Worm (Caenorhabditis elegans) whole organism, late embryonic: ENCODE measurements around the gene Y39H10B.2.

Source experiments
- C08G9.2 ChIP-seq: sonication (generic microtip); optimal IDR thresholded peaks from 2 replicates; lab custom pipeline; 2016; ENCODE audit warnings: mild to moderate bottlenecking, missing genetic modification characterization, moderate library complexity, missing compliant biosample characterization
- ahr-1 ChIP-seq: sonication (generic microtip); optimal IDR thresholded peaks from 2 replicates; lab custom pipeline; 2016; ENCODE audit warnings: missing genetic modification characterization, missing compliant biosample characterization
- ceh-18 ChIP-seq: sonication (generic microtip); optimal IDR thresholded peaks from 2 replicates; lab custom pipeline; 2016; ENCODE audit warnings: missing genetic modification characterization, missing compliant biosample characterization
- ceh-22 ChIP-seq: sonication (generic microtip); optimal IDR thresholded peaks from 2 replicates; lab custom pipeline; 2017; ENCODE audit warnings: missing biosample characterization, missing genetic modification characterization
- ceh-31 ChIP-seq: sonication (generic microtip); optimal IDR thresholded peaks from 2 replicates; lab custom pipeline; 2016; ENCODE audit warnings: missing genetic modification characterization, missing compliant biosample characterization
- ceh-45 ChIP-seq: fragments of 200-800 bp; sonication (Bioruptor generic); IDR thresholded peaks from 2 replicates; pipeline ENCODE4 v1.3.6; 2022; ENCODE audit warnings: missing genetic modification reagents, missing genetic modification characterization, missing compliant biosample characterization
- ceh-48 ChIP-seq: sonication (generic microtip); optimal IDR thresholded peaks from 2 replicates; lab custom pipeline; 2016; ENCODE audit warnings: missing genetic modification characterization, inconsistent platforms, missing compliant biosample characterization
- ceh-6 ChIP-seq: fragments of 200-800 bp; sonication (Bioruptor generic); optimal IDR thresholded peaks from 2 replicates; lab custom pipeline; 2018; ENCODE audit warnings: mild to moderate bottlenecking, missing genetic modification characterization, missing compliant biosample characterization
- dve-1 ChIP-seq: sonication (generic microtip); optimal IDR thresholded peaks from 2 replicates; lab custom pipeline; 2017; ENCODE audit warnings: antibody characterized with exemption, mild to moderate bottlenecking, missing genetic modification characterization, missing compliant biosample characterization
- elt-4 ChIP-seq: sonication (generic microtip); optimal IDR thresholded peaks from 2 replicates; lab custom pipeline; 2016; ENCODE audit warnings: missing genetic modification characterization, missing compliant biosample characterization
- ets-4 ChIP-seq: sonication (generic microtip); optimal IDR thresholded peaks from 2 replicates; lab custom pipeline; 2016; ENCODE audit warnings: missing genetic modification characterization, missing compliant biosample characterization
- eyg-1 ChIP-seq: sonication (generic microtip); optimal IDR thresholded peaks from 2 replicates; lab custom pipeline; 2016; ENCODE audit warnings: missing genotype, missing genetic modification characterization, missing compliant biosample characterization
- fax-1 ChIP-seq: sonication (generic microtip); optimal IDR thresholded peaks from 2 replicates; lab custom pipeline; 2016; ENCODE audit warnings: missing genotype, missing genetic modification characterization, missing compliant biosample characterization
- hlh-30 ChIP-seq: sonication (generic microtip); optimal IDR thresholded peaks from 2 replicates; lab custom pipeline; 2017; ENCODE audit warnings: antibody characterized with exemption, missing genetic modification characterization, missing compliant biosample characterization; ENCODE audit not compliant: insufficient read depth
- hlh-8 ChIP-seq: sonication (generic microtip); optimal IDR thresholded peaks from 2 replicates; lab custom pipeline; 2016; ENCODE audit warnings: missing genotype, missing genetic modification characterization, missing compliant biosample characterization
- lim-6 ChIP-seq: sonication (generic microtip); optimal IDR thresholded peaks from 2 replicates; lab custom pipeline; 2016; ENCODE audit warnings: missing genetic modification characterization, missing compliant biosample characterization
- lin-11 ChIP-seq: fragments of 200-800 bp; sonication (Bioruptor generic); optimal IDR thresholded peaks from 2 replicates; lab custom pipeline; 2018; ENCODE audit warnings: mild to moderate bottlenecking, missing genetic modification characterization, missing compliant biosample characterization
- mec-3 ChIP-seq: sonication (generic microtip); optimal IDR thresholded peaks from 2 replicates; lab custom pipeline; 2016; ENCODE audit warnings: borderline replicate concordance, missing genetic modification characterization, missing compliant biosample characterization
- nfya-1 ChIP-seq: sonication (generic microtip); optimal IDR thresholded peaks from 2 replicates; lab custom pipeline; 2017; ENCODE audit warnings: missing genetic modification characterization, mild to moderate bottlenecking, missing compliant biosample characterization, antibody characterized with exemption, moderate library complexity
- nhr-11 ChIP-seq: fragments of 150-350 bp; optimal IDR thresholded peaks from 2 replicates; lab custom pipeline; 2014; ENCODE audit warnings: missing biosample characterization, missing genetic modification characterization
- npax-4 ChIP-seq: sonication (generic microtip); optimal IDR thresholded peaks from 2 replicates; lab custom pipeline; 2016; ENCODE audit warnings: missing genetic modification characterization, missing compliant biosample characterization
- odd-2 ChIP-seq: sonication (generic microtip); optimal IDR thresholded peaks from 2 replicates; lab custom pipeline; 2017; ENCODE audit warnings: antibody characterized with exemption, mild to moderate bottlenecking, missing genetic modification characterization, missing compliant biosample characterization
- pat-9 ChIP-seq: fragments of 200-800 bp; sonication (Bioruptor generic); optimal IDR thresholded peaks from 2 replicates; lab custom pipeline; 2018; ENCODE audit warnings: mild to moderate bottlenecking, missing genetic modification characterization, moderate library complexity, missing compliant biosample characterization
- pha-4 ChIP-seq: fragments of 150-350 bp; optimal IDR thresholded peaks from 2 replicates; lab custom pipeline; 2018; ENCODE audit warnings: missing biosample characterization, missing genetic modification reagents, missing genetic modification characterization
- rnt-1 ChIP-seq: sonication (generic microtip); optimal IDR thresholded peaks from 2 replicates; lab custom pipeline; 2016; ENCODE audit warnings: missing genetic modification characterization, missing compliant biosample characterization
- sdc-2 ChIP-seq: sonication (generic microtip); optimal IDR thresholded peaks from 2 replicates; lab custom pipeline; 2016; ENCODE audit warnings: missing genotype, missing genetic modification characterization, missing compliant biosample characterization
- sox-4 ChIP-seq: sonication (generic microtip); optimal IDR thresholded peaks from 2 replicates; lab custom pipeline; 2017; ENCODE audit warnings: mild to moderate bottlenecking, missing genetic modification characterization, inconsistent platforms, missing compliant biosample characterization
- tbx-2 ChIP-seq: sonication (generic microtip); optimal IDR thresholded peaks from 2 replicates; lab custom pipeline; 2016; ENCODE audit warnings: missing genetic modification characterization, missing compliant biosample characterization
- unc-3 ChIP-seq, 2 experiments: fragments of 200-800 bp in 1 of 2; sonication (Bioruptor generic) in 1 of 2; sonication (generic microtip) in 1 of 2; conservative IDR thresholded peaks in 1 of 2; optimal IDR thresholded peaks in 1 of 2; 2 replicates each; pipeline versions ENCODE4 v1.3.6 to Lab custom; 2016 to 2022; ENCODE audit warnings: missing compliant biosample characterization in 2 of 2, missing genetic modification characterization in 2 of 2, missing genetic modification reagents in 1 of 2
- unc-42 ChIP-seq: sonication (generic microtip); optimal IDR thresholded peaks from 2 replicates; lab custom pipeline; 2016; ENCODE audit warnings: missing genotype, missing genetic modification characterization, missing compliant biosample characterization
- unc-55 ChIP-seq: sonication (generic microtip); optimal IDR thresholded peaks from 2 replicates; lab custom pipeline; 2017; ENCODE audit warnings: missing biosample characterization, missing genetic modification reagents, missing genetic modification characterization

The Y39H10B.2 gene

DNA sequence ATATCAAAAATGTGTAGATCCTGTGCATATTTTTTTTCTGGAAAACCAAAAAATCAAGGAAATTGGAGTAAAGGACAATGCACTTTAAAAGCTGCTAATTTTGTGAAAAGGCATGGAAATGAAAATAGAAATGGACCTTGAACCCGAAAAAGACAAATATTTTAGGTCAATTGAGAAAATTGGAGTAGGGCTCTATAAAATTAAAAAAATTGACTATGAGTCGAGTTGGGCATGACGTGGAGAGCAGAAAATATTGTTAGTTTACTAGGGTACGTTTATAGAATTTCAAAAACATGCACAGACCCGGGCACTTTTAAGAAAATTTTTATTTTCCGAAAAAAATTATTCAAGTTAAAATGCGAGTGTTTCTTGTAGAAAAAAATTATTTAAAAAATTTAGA is 9.1 kb upstream of the Y39H10B.2 start, which contains the start of gene acr-23:
TSS of gene acr-23 (minus strand) at position 101 of the 400 bp plus-strand sequence.
- no peak for TF ChIP-seq ceh-6 (GFP tag; lab: Kevin White, UChicago)
- TF ChIP-seq ets-4 (tag; lab: Kevin White, UChicago) = no peak
- TF ChIP-seq eyg-1 (tag; lab: Kevin White, UChicago) = no peak
- no peak for TF ChIP-seq nfya-1 (tag; lab: Kevin White, UChicago)
- no peak for TF ChIP-seq pat-9 (tag; lab: Kevin White, UChicago)
- TF ChIP-seq odd-2 (tag; lab: Kevin White, UChicago) = no peak
- TF ChIP-seq hlh-8 = no peak
- no peak for TF ChIP-seq dve-1 (tag; lab: Kevin White, UChicago)
- no peak for TF ChIP-seq elt-4 (tag; lab: Kevin White, UChicago)
- no peak for TF ChIP-seq lin-11 (tag; lab: Kevin White, UChicago)
- TF ChIP-seq lim-6 (tag; lab: Kevin White, UChicago) = no peak
- no peak for TF ChIP-seq ceh-45 (GFP tag; lab: Robert Waterston, UW)
- no peak for TF ChIP-seq ceh-48 (tag; lab: Kevin White, UChicago)

ce11 chrV:3666887-3667286 is 1.7 kb upstream of the Y39H10B.2 start, which contains the start of gene str-113:
Gene str-113, minus strand, starts transcription at chrV:3666987.
- TF ChIP-seq ceh-6 (GFP tag; lab: Kevin White, UChicago) = no peak
- TF ChIP-seq tbx-2 (tag; lab: Kevin White, UChicago) = no peak
- TF ChIP-seq ceh-31 = no peak
- TF ChIP-seq ahr-1 (tag; lab: Kevin White, UChicago) = no peak
- no peak for TF ChIP-seq lin-11 (tag; lab: Kevin White, UChicago)
- no peak for TF ChIP-seq odd-2 (tag; lab: Kevin White, UChicago)
- no peak for TF ChIP-seq npax-4 (tag; lab: Kevin White, UChicago)
- no peak for TF ChIP-seq ceh-22 (tag; lab: Kevin White, UChicago)
- TF ChIP-seq mec-3 = no peak
- no peak for TF ChIP-seq unc-42 (tag; lab: Kevin White, UChicago)

DNA sequence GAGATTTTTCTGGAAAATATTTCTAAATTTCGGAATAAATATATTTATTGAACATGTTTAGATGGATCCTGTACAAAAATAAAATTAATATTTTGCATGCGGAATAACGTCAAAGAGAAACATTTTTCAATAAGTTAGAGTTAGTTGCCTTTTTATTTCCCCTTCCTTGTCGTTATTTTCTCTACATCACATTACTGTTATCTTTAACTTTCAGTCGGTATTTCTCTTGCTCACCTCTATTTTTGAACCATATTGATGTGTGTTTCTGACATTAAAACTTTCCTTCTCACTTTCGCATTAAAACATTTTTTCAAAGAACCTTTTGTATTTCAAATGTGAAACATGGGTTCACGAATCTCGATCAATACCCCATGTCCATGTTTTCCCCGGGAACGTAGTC is 1.9 kb downstream of the Y39H10B.2 start, which contains the start of gene Y39H10B.3:
TSS of gene Y39H10B.3 (plus strand) at position 301 of the 400 bp plus-strand sequence.
- TF ChIP-seq C08G9.2 (tag; lab: Kevin White, UChicago) = no peak
- no peak for TF ChIP-seq unc-3 (GFP tag; conservative IDR thresholded peaks at IDR 0.05; lab: Robert Waterston, UW)
- TF ChIP-seq unc-3 (tag; optimal IDR thresholded peaks at IDR 0.05; lab: Kevin White, UChicago) = no peak
- no peak for TF ChIP-seq pha-4 (tag; lab: Kevin White, UChicago)

ce11 chrV:3673080-3673479 is 4.5 kb downstream of the Y39H10B.2 start, which contains the start of gene pals-33:
Gene pals-33, plus strand, starts transcription at chrV:3673380.
- TF ChIP-seq sox-4 = no peak
- TF ChIP-seq ceh-48 (tag; lab: Kevin White, UChicago) = no peak

ce11 chrV:3677212-3677611 is 8.6 kb downstream of the Y39H10B.2 start:
- no peak for TF ChIP-seq nhr-11 (tag; lab: Kevin White, UChicago)
- TF ChIP-seq nfya-1 (tag; lab: Kevin White, UChicago) = peak; percentile 5
- peak; percentile 89 for TF ChIP-seq unc-55 (GFP tag; lab: Kevin White, UChicago)
- TF ChIP-seq rnt-1 (tag; lab: Kevin White, UChicago) = peak; percentile 6
- peak; percentile 57 for TF ChIP-seq hlh-8
- peak; percentile 41 for TF ChIP-seq ceh-18 (tag; lab: Kevin White, UChicago)
- TF ChIP-seq fax-1 (tag; lab: Kevin White, UChicago) = no peak
- TF ChIP-seq odd-2 (tag; lab: Kevin White, UChicago) = no peak
- TF ChIP-seq C08G9.2 (tag; lab: Kevin White, UChicago) = no peak
- peak; percentile 28 for TF ChIP-seq hlh-30
- TF ChIP-seq, all 69 proteins: peak for 6

- TF ChIP-seq sdc-2 = no peak
- TF ChIP-seq nfya-1 (tag; lab: Kevin White, UChicago) = peak; percentile 52
Measured at ce11 chrV:3678513-3678912, 9.9 kb downstream of the Y39H10B.2 start.
